Worm (Caenorhabditis elegans) whole organism, mixed stage, embryonic: ENCODE measurements around the gene bca-1.
A peak's percentile ranks its signal among the peaks of the same experiment; 100 is the strongest.

Experiments used
- M03D4.4 ChIP-seq: sonication (generic microtip); optimal IDR thresholded peaks from 2 replicates; lab custom pipeline; 2017; ENCODE audit warnings: mild to moderate bottlenecking, missing genetic modification characterization, missing compliant biosample characterization
- bed-3 ChIP-seq: fragments of 200-800 bp; sonication (Bioruptor generic); optimal IDR thresholded peaks from 3 replicates; lab custom pipeline; 2018; ENCODE audit warnings: mild to moderate bottlenecking, missing genetic modification characterization, moderate library complexity, missing compliant biosample characterization
- blmp-1 ChIP-seq: fragments of 150-350 bp; optimal IDR thresholded peaks from 2 replicates; lab custom pipeline; 2014; ENCODE audit warnings: missing biosample characterization, missing genetic modification characterization
- ceh-39 ChIP-seq: fragments of 150-350 bp; optimal IDR thresholded peaks from 2 replicates; lab custom pipeline; 2014; ENCODE audit warnings: missing biosample characterization, missing genetic modification characterization
- ceh-43 ChIP-seq: fragments of 200-800 bp; sonication (Bioruptor generic); optimal IDR thresholded peaks from 2 replicates; lab custom pipeline; 2018; ENCODE audit warnings: mild to moderate bottlenecking, missing genetic modification characterization, moderate library complexity, missing compliant biosample characterization
- ceh-83 ChIP-seq: fragments of 200-800 bp; sonication (Bioruptor generic); optimal IDR thresholded peaks from 2 replicates; lab custom pipeline; 2018; ENCODE audit warnings: mild to moderate bottlenecking, missing genetic modification characterization, missing compliant biosample characterization
- ces-1 ChIP-seq: fragments of 150-350 bp; optimal IDR thresholded peaks from 2 replicates; lab custom pipeline; 2014; ENCODE audit warnings: missing biosample characterization, missing genetic modification reagents, missing genetic modification characterization
- cnd-1 ChIP-seq: fragments of 200-800 bp; sonication (Bioruptor generic); optimal IDR thresholded peaks from 2 replicates; lab custom pipeline; 2018; ENCODE audit warnings: mild to moderate bottlenecking, missing genetic modification characterization, missing compliant biosample characterization
- drap-1 ChIP-seq: fragments of 200-800 bp; sonication (Bioruptor generic); optimal IDR thresholded peaks from 3 replicates; lab custom pipeline; 2018; ENCODE audit warnings: mild to moderate bottlenecking, missing genetic modification characterization, missing compliant biosample characterization
- elt-1 ChIP-seq: sonication (generic microtip); optimal IDR thresholded peaks from 2 replicates; lab custom pipeline; 2017; ENCODE audit warnings: missing genetic modification characterization, mild to moderate bottlenecking, missing compliant biosample characterization, antibody characterized with exemption, moderate library complexity, borderline replicate concordance; ENCODE audit not compliant: insufficient read depth
- elt-3 ChIP-seq: fragments of 150-350 bp; optimal IDR thresholded peaks from 2 replicates; lab custom pipeline; 2014; ENCODE audit warnings: missing biosample characterization, missing genetic modification characterization
- flh-1 ChIP-seq: fragments of 200-800 bp; sonication (Bioruptor generic); optimal IDR thresholded peaks from 2 replicates; lab custom pipeline; 2018; ENCODE audit warnings: mild to moderate bottlenecking, missing genetic modification characterization, moderate library complexity, missing compliant biosample characterization
- ham-2 ChIP-seq: fragments of 200-800 bp; sonication (Bioruptor generic); optimal IDR thresholded peaks from 2 replicates; lab custom pipeline; 2018; ENCODE audit warnings: mild to moderate bottlenecking, missing genetic modification characterization, missing compliant biosample characterization
- hlh-1 ChIP-seq: fragments of 150-350 bp; optimal IDR thresholded peaks from 2 replicates; lab custom pipeline; 2014; ENCODE audit warnings: missing biosample characterization, missing genetic modification reagents, missing genetic modification characterization
- lin-13 ChIP-seq: fragments of 150-350 bp; optimal IDR thresholded peaks from 2 replicates; lab custom pipeline; 2014; ENCODE audit warnings: missing biosample characterization, missing genetic modification characterization
- lin-32 ChIP-seq: fragments of 200-800 bp; sonication (Bioruptor generic); optimal IDR thresholded peaks from 2 replicates; lab custom pipeline; 2018; ENCODE audit warnings: mild to moderate bottlenecking, missing genetic modification characterization, missing compliant biosample characterization
- lsy-2 ChIP-seq: fragments of 150-350 bp; optimal IDR thresholded peaks from 2 replicates; lab custom pipeline; 2014; ENCODE audit warnings: missing biosample characterization, missing genetic modification characterization
- mab-5 ChIP-seq: fragments of 150-350 bp; optimal IDR thresholded peaks from 2 replicates; lab custom pipeline; 2014; ENCODE audit warnings: missing biosample characterization, missing genetic modification characterization
- mep-1 ChIP-seq: fragments of 150-350 bp; optimal IDR thresholded peaks from 2 replicates; lab custom pipeline; 2017; ENCODE audit warnings: missing biosample characterization, missing genetic modification reagents, missing genetic modification characterization, inconsistent platforms
- mls-2 ChIP-seq: sonication (generic microtip); optimal IDR thresholded peaks from 2 replicates; lab custom pipeline; 2016; ENCODE audit warnings: mild to moderate bottlenecking, missing genetic modification characterization, moderate library complexity, missing compliant biosample characterization
- nhr-12 ChIP-seq: fragments of 150-350 bp; optimal IDR thresholded peaks from 2 replicates; lab custom pipeline; 2014; ENCODE audit warnings: missing biosample characterization, missing genetic modification characterization
- nhr-2 ChIP-seq: fragments of 150-350 bp; optimal IDR thresholded peaks from 2 replicates; lab custom pipeline; 2014; ENCODE audit warnings: missing biosample characterization, missing genetic modification characterization
- nhr-237 ChIP-seq: fragments of 150-350 bp; optimal IDR thresholded peaks from 2 replicates; lab custom pipeline; 2014; ENCODE audit warnings: missing biosample characterization, missing genetic modification characterization
- nhr-28 ChIP-seq: fragments of 150-350 bp; optimal IDR thresholded peaks from 2 replicates; lab custom pipeline; 2014; ENCODE audit warnings: missing biosample characterization, missing genetic modification characterization
- nhr-76 ChIP-seq: sonication (generic microtip); optimal IDR thresholded peaks from 2 replicates; lab custom pipeline; 2017; ENCODE audit warnings: missing biosample characterization, missing genetic modification characterization
- pha-4 ChIP-seq: fragments of 150-350 bp; optimal IDR thresholded peaks from 2 replicates; lab custom pipeline; 2018; ENCODE audit warnings: missing biosample characterization, missing genetic modification reagents, missing genetic modification characterization
- sem-2 ChIP-seq: fragments of 200-800 bp; sonication (Bioruptor generic); optimal IDR thresholded peaks from 2 replicates; lab custom pipeline; 2018; ENCODE audit warnings: mild to moderate bottlenecking, missing genetic modification characterization, missing compliant biosample characterization
- snpc-4 ChIP-seq: fragments of 150-350 bp; optimal IDR thresholded peaks from 2 replicates; lab custom pipeline; 2014; ENCODE audit warnings: missing biosample characterization, missing genetic modification characterization
- sptf-1 ChIP-seq: sonication (generic microtip); optimal IDR thresholded peaks from 2 replicates; lab custom pipeline; 2017; ENCODE audit warnings: mild to moderate bottlenecking, missing genetic modification characterization, moderate library complexity, missing compliant biosample characterization
- tbx-8 ChIP-seq: fragments of 200-800 bp; sonication (Bioruptor generic); optimal IDR thresholded peaks from 2 replicates; lab custom pipeline; 2018; ENCODE audit warnings: mild to moderate bottlenecking, missing genetic modification characterization, moderate library complexity, missing compliant biosample characterization
- unc-120 ChIP-seq: sonication (generic microtip); optimal IDR thresholded peaks from 2 replicates; lab custom pipeline; 2017; ENCODE audit warnings: missing genetic modification characterization, missing compliant biosample characterization; ENCODE audit not compliant: poor library complexity, severe bottlenecking
- unc-39 ChIP-seq: fragments of 150-350 bp; optimal IDR thresholded peaks from 2 replicates; lab custom pipeline; 2014; ENCODE audit warnings: missing biosample characterization, missing genetic modification characterization
- unc-62 ChIP-seq: fragments of 150-350 bp; optimal IDR thresholded peaks from 2 replicates; lab custom pipeline; 2014; ENCODE audit warnings: missing biosample characterization, missing genetic modification reagents, missing genetic modification characterization
- zip-8 ChIP-seq: fragments of 150-350 bp; optimal IDR thresholded peaks from 2 replicates; lab custom pipeline; 2014; ENCODE audit warnings: missing biosample characterization, missing genetic modification characterization
- ztf-11 ChIP-seq: fragments of 150-350 bp; optimal IDR thresholded peaks from 2 replicates; lab custom pipeline; 2014; ENCODE audit warnings: missing biosample characterization, missing genetic modification characterization

The bca-1 gene

ce11 chrX:6211322-6211820 is 6.8 kb upstream of the bca-1 start:
- TF ChIP-seq ceh-43 (GFP tag; lab: Kevin White, UChicago) (peak; percentile 55), ces-1 (GFP tag; lab: Kevin White, UChicago) (peak; percentile 88), ham-2 (no peak)

ce11 chrX:6208463-6208862 is 3.9 kb upstream of the bca-1 start, which contains the start of gene C14F11.7:
Gene C14F11.7, minus strand, starts transcription at chrX:6208563.
- TF ChIP-seq nhr-76 (tag; lab: Kevin White, UChicago) (no peak), unc-120 (tag; lab: Kevin White, UChicago) (no peak), drap-1 (GFP tag; lab: Kevin White, UChicago) (no peak), zip-8 (tag; lab: Kevin White, UChicago) (no peak), ham-2 (no peak), sptf-1 (tag; lab: Kevin White, UChicago) (no peak), elt-1 (tag; lab: Kevin White, UChicago) (no peak), mep-1 (no peak), tbx-8 (no peak), ztf-11 (tag; lab: Kevin White, UChicago) (no peak)

- TF ChIP-seq ceh-83 (peak; percentile 97), lin-13 (tag; lab: Kevin White, UChicago) (peak; percentile 90), ham-2 (peak; percentile 97), ceh-39 (tag; lab: Kevin White, UChicago) (peak; percentile 62), mep-1 (peak; percentile 94), zip-8 (tag; lab: Kevin White, UChicago) (no peak), ces-1 (GFP tag; lab: Kevin White, UChicago) (peak; percentile 84), ztf-11 (tag; lab: Kevin White, UChicago) (peak; percentile 66), nhr-28 (tag; lab: Kevin White, UChicago) (peak; percentile 75), unc-62 (peak; percentile 84), unc-39 (tag; lab: Kevin White, UChicago) (peak; percentile 89), nhr-2 (tag; lab: Kevin White, UChicago) (peak; percentile 18), mab-5 (tag; lab: Kevin White, UChicago) (peak; percentile 26), M03D4.4 (tag; lab: Kevin White, UChicago) (peak; percentile 97), pha-4 (peak; percentile 95), drap-1 (GFP tag; lab: Kevin White, UChicago) (peak; percentile 99), unc-120 (tag; lab: Kevin White, UChicago) (peak; percentile 97), flh-1 (GFP tag; lab: Kevin White, UChicago) (peak; percentile 89), tbx-8 (peak; percentile 97), nhr-76 (tag; lab: Kevin White, UChicago) (peak; percentile 71), cnd-1 (peak; percentile 98), snpc-4 (tag; lab: Kevin White, UChicago) (no peak), lin-32 (peak; percentile 96), lsy-2 (tag; lab: Kevin White, UChicago) (peak; percentile 72), blmp-1 (tag; lab: Kevin White, UChicago) (no peak), nhr-12 (tag; lab: Kevin White, UChicago) (peak; percentile 64), elt-1 (tag; lab: Kevin White, UChicago) (peak; percentile 37), ceh-43 (GFP tag; lab: Kevin White, UChicago) (peak; percentile 95), elt-3 (tag; lab: Kevin White, UChicago) (peak; percentile 45), hlh-1 (tag; lab: Kevin White, UChicago) (peak; percentile 78), bed-3 (GFP tag; lab: Kevin White, UChicago) (peak; percentile 91), sptf-1 (tag; lab: Kevin White, UChicago) (peak; percentile 98), sem-2 (GFP tag; lab: Kevin White, UChicago) (peak; percentile 93), nhr-237 (peak; percentile 76), mls-2 (peak; percentile 99)
- TF ChIP-seq, all 35 proteins: peak for 32
Observed at ce11 chrX:6207687-6208088, 3.1 kb upstream of the bca-1 start, which contains the start of gene T13C5.6. Gene T13C5.6, minus strand, starts transcription at chrX:6207687.
